Worm (Caenorhabditis elegans) whole organism, L1 larva: ENCODE results near the gene acs-3.

Experiments used
- C34B4.2 ChIP-seq: sonication (generic microtip); optimal IDR thresholded peaks from 2 replicates; lab custom pipeline; 2017; ENCODE audit warnings: mild to moderate bottlenecking, missing genetic modification characterization, missing compliant biosample characterization
- F16B12.6 ChIP-seq: fragments of 150-350 bp; optimal IDR thresholded peaks from 2 replicates; lab custom pipeline; 2014; ENCODE audit warnings: missing biosample characterization, missing genetic modification characterization
- aha-1 ChIP-seq: fragments of 150-350 bp; optimal IDR thresholded peaks from 2 replicates; lab custom pipeline; 2014; ENCODE audit warnings: missing biosample characterization, missing genetic modification characterization
- ceh-8 ChIP-seq: fragments of 200-800 bp; sonication (Bioruptor generic); optimal IDR thresholded peaks from 2 replicates; lab custom pipeline; 2018; ENCODE audit warnings: mild to moderate bottlenecking, missing genetic modification characterization, moderate library complexity, missing compliant biosample characterization
- ceh-82 ChIP-seq, 3 experiments: fragments of 150-350 bp in 1 of 3; sonication (generic microtip) in 2 of 3; optimal IDR thresholded peaks; 2 replicates each; lab custom pipeline; 2014 to 2017; ENCODE audit warnings: missing biosample characterization in 3 of 3, missing genetic modification characterization in 3 of 3
- ces-1 ChIP-seq: fragments of 150-350 bp; optimal IDR thresholded peaks from 2 replicates; lab custom pipeline; 2014; ENCODE audit warnings: missing biosample characterization, missing genetic modification reagents, missing genetic modification characterization
- egl-13 ChIP-seq: sonication (generic microtip); optimal IDR thresholded peaks from 2 replicates; lab custom pipeline; 2016; ENCODE audit warnings: missing genotype, missing genetic modification reagents, missing genetic modification characterization, missing compliant biosample characterization
- elt-2 ChIP-seq: sonication (generic microtip); optimal IDR thresholded peaks from 2 replicates; lab custom pipeline; 2016; ENCODE audit warnings: missing genetic modification characterization, mild to moderate bottlenecking, inconsistent platforms, missing compliant biosample characterization, missing genetic modification reagents
- fkh-4 ChIP-seq: sonication (generic microtip); optimal IDR thresholded peaks from 2 replicates; lab custom pipeline; 2016; ENCODE audit warnings: missing compliant biosample characterization, missing genetic modification characterization, borderline replicate concordance
- irx-1 ChIP-seq: sonication (generic microtip); optimal IDR thresholded peaks from 2 replicates; lab custom pipeline; 2016; ENCODE audit warnings: missing genetic modification characterization, missing compliant biosample characterization
- isw-1 ChIP-seq: fragments of 200-800 bp; sonication (Bioruptor generic); IDR thresholded peaks from 2 replicates; pipeline ENCODE4 v1.3.6; 2022; ENCODE audit warnings: missing genetic modification characterization, missing compliant biosample characterization
- jun-1 ChIP-seq: fragments of 150-350 bp; optimal IDR thresholded peaks from 2 replicates; lab custom pipeline; 2014; ENCODE audit warnings: missing biosample characterization, missing genetic modification reagents, missing genetic modification characterization
- lin-13 ChIP-seq: fragments of 150-350 bp; optimal IDR thresholded peaks from 2 replicates; lab custom pipeline; 2014; ENCODE audit warnings: missing biosample characterization, missing genetic modification reagents, missing genetic modification characterization
- lin-14 ChIP-seq: fragments of 200-800 bp; sonication (Bioruptor generic); optimal IDR thresholded peaks from 2 replicates; lab custom pipeline; 2018; ENCODE audit warnings: mild to moderate bottlenecking, missing genetic modification characterization, moderate library complexity, missing compliant biosample characterization
- lin-15B ChIP-seq: fragments of 150-350 bp; sonication (generic microtip); optimal IDR thresholded peaks from 3 replicates; lab custom pipeline; 2014; ENCODE audit warnings: missing biosample characterization, missing genetic modification characterization
- mab-9 ChIP-seq: fragments of 200-800 bp; sonication (Bioruptor generic); IDR thresholded peaks from 2 replicates; pipeline ENCODE4 v1.3.6; 2022; ENCODE audit warnings: missing genetic modification reagents, missing genetic modification characterization, missing compliant biosample characterization
- nhr-11 ChIP-seq: fragments of 150-350 bp; optimal IDR thresholded peaks from 2 replicates; lab custom pipeline; 2014; ENCODE audit warnings: missing biosample characterization, missing genetic modification characterization
- nhr-12 ChIP-seq: sonication (generic microtip); optimal IDR thresholded peaks from 2 replicates; lab custom pipeline; 2017; ENCODE audit warnings: missing biosample characterization, missing genetic modification characterization
- nhr-19 ChIP-seq: fragments of 200-800 bp; sonication (Bioruptor generic); conservative IDR thresholded peaks from 2 replicates; pipeline ENCODE4 v1.3.6; 2022; ENCODE audit warnings: missing genetic modification characterization, missing compliant biosample characterization
- nhr-237 ChIP-seq: fragments of 150-350 bp; optimal IDR thresholded peaks from 2 replicates; lab custom pipeline; 2014; ENCODE audit warnings: missing biosample characterization, missing genetic modification characterization
- nhr-47 ChIP-seq: sonication (generic microtip); optimal IDR thresholded peaks from 2 replicates; lab custom pipeline; 2016; ENCODE audit warnings: mild to moderate bottlenecking, missing genetic modification characterization, moderate library complexity, missing compliant biosample characterization
- nhr-76 ChIP-seq: sonication (generic microtip); optimal IDR thresholded peaks from 2 replicates; lab custom pipeline; 2017; ENCODE audit warnings: missing biosample characterization, missing genetic modification characterization
- nhr-77 ChIP-seq: fragments of 150-350 bp; optimal IDR thresholded peaks from 2 replicates; lab custom pipeline; 2014; ENCODE audit warnings: missing biosample characterization, missing genetic modification characterization
- nhr-84 ChIP-seq: sonication (generic microtip); optimal IDR thresholded peaks from 2 replicates; lab custom pipeline; 2017; ENCODE audit warnings: missing biosample characterization, missing genetic modification characterization
- nhr-85 ChIP-seq: sonication (generic microtip); peaks from one replicate; lab custom pipeline; 2016; ENCODE audit warnings: missing genetic modification characterization, inconsistent platforms, missing compliant biosample characterization
- snpc-4 ChIP-seq: fragments of 150-350 bp; optimal IDR thresholded peaks from 2 replicates; lab custom pipeline; 2014; ENCODE audit warnings: missing biosample characterization, missing genetic modification characterization
- snu-23 ChIP-seq: sonication (generic microtip); optimal IDR thresholded peaks from 2 replicates; lab custom pipeline; 2016; ENCODE audit warnings: missing genetic modification characterization, missing compliant biosample characterization
- sptf-1 ChIP-seq: fragments of 150-350 bp; optimal IDR thresholded peaks from 2 replicates; lab custom pipeline; 2014; ENCODE audit warnings: missing biosample characterization, missing genetic modification characterization
- sup-37 ChIP-seq: fragments of 200-800 bp; sonication (Bioruptor generic); optimal IDR thresholded peaks from 2 replicates; lab custom pipeline; 2018; ENCODE audit warnings: mild to moderate bottlenecking, missing genetic modification characterization, missing compliant biosample characterization
- tbx-2 ChIP-seq: sonication (generic microtip); optimal IDR thresholded peaks from 2 replicates; lab custom pipeline; 2016; ENCODE audit warnings: missing genetic modification characterization, missing compliant biosample characterization
- unc-62 ChIP-seq: fragments of 150-350 bp; optimal IDR thresholded peaks from 2 replicates; lab custom pipeline; 2014; ENCODE audit warnings: missing biosample characterization, missing genetic modification reagents, missing genetic modification characterization
- zag-1 ChIP-seq: fragments of 150-350 bp; optimal IDR thresholded peaks from 2 replicates; lab custom pipeline; 2014; ENCODE audit warnings: missing biosample characterization, missing genetic modification characterization
- ztf-11 ChIP-seq, 2 experiments: sonication (generic microtip); optimal IDR thresholded peaks; 2 replicates each; lab custom pipeline; 2016 to 2017; ENCODE audit warnings: missing genetic modification characterization in 2 of 2, missing biosample characterization in 1 of 2, missing compliant biosample characterization in 1 of 2

Gene acs-3

DNA sequence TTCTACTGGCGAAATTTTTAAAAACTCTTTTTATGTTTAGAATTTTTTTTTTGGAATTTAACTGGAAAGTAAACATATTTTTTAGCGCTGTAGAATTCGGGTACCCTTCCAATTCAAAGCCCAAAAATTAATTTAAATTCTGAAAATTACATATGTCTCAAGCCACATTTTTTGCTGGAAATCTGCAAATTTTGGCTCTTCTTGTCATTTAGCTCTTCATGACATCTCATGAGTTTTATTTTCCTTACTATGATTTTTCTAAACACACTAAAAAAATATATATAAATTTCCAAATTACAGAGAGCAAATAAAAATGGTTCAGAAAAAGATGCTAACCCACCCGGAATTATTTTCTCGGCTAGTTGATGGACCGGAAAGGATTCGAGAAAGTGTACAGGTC is at the start of gene acs-3:
TSS of gene acs-3 (plus strand) at position 301 of the 400 bp plus-strand sequence.
- TF ChIP-seq ceh-82 (tag; optimal IDR thresholded peaks at IDR 0.05; lab: Kevin White, UChicago) = no peak

DNA sequence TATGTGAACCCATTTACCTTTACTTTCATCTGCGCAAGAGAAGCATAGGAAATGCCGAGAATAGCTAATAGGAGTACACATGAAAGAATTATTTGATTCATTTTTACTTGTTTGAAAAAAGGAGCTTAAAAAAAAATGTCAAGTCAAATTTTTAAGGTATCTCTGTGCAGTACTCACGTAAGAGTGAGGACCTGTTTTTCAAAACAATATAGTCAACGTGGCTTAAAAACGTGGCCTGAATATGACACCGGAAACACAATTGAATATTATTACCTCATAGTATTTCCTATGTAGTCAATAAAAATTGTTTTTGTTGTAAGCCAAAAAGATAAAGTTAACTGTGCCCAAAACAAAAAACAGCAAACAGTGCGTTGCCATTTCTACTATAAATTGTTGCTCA is 49.2 kb upstream of the acs-3 start, which contains the start of gene Y32G9A.12:
TSS of gene Y32G9A.12 (minus strand) at position 101 of the 400 bp plus-strand sequence.
- no peak for TF ChIP-seq zag-1 (tag; lab: Kevin White, UChicago)
- TF ChIP-seq nhr-11 (tag; lab: Kevin White, UChicago) = no peak
- no peak for TF ChIP-seq nhr-76 (tag; lab: Kevin White, UChicago)
- TF ChIP-seq, all 84 proteins: peak for 0

DNA sequence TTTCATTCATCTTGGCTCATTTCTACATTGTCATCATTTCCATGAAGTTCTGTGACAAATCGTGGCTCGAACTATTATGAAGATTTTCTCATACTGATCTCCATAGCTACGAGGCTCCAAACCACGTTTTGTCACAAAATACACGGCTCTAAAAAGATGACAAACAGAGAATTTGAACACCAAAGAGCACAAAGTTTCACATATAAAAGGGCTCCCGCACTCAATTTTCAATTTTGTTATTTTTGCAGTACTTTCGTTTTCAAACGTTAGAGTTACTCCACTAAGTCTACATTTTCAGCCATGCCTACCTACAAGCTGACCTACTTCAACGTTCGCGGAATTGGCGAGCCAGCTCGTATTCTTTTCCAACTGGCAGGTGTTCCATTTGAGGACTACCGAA is 48.0 kb upstream of the acs-3 start, which contains the start of gene gst-37:
TSS of gene gst-37 (plus strand) at position 301 of the 400 bp plus-strand sequence.
- no peak for TF ChIP-seq egl-13
- no peak for TF ChIP-seq ztf-11 (tag; optimal IDR thresholded peaks at IDR 0.05; lab: Kevin White, UChicago)
- no peak for TF ChIP-seq F16B12.6 (tag; lab: Kevin White, UChicago)
- TF ChIP-seq unc-62 (GFP tag; lab: Kevin White, UChicago) = no peak
- no peak for TF ChIP-seq sup-37 (GFP tag; lab: Kevin White, UChicago)
- TF ChIP-seq C34B4.2 (tag; lab: Kevin White, UChicago) = no peak
- TF ChIP-seq aha-1 (tag; lab: Kevin White, UChicago) = no peak
- TF ChIP-seq, all 84 proteins: peak for 0

DNA sequence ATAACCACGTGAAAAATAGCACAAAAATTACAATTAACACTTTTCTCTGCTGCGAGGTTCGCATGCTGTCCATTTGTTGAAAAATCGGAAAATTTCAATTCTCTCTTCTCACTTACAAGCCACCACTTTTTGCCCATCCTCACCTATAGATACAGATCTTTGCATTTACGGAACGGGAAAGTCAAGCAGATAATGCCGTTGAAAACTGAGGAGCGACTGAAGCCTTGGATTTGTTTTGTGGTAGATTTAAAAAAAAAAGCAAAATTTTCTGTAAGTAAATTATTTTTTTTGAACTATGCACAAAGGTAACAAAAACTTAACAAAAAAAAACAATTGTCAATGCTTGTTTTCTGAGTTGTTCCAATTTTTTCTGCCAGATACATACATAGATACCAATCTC is 43.8 kb upstream of the acs-3 start, which contains the start of gene T06A1.1:
TSS of gene T06A1.1 (minus strand) at position 101 of the 400 bp plus-strand sequence.
- TF ChIP-seq snu-23 (GFP tag; lab: Kevin White, UChicago) (no peak), ces-1 (GFP tag; lab: Kevin White, UChicago) (no peak), nhr-85 (tag; lab: Kevin White, UChicago) (no peak), mab-9 (GFP tag; lab: Robert Waterston, UW) (no peak), aha-1 (tag; lab: Kevin White, UChicago) (no peak), nhr-11 (tag; lab: Kevin White, UChicago) (no peak), sptf-1 (no peak), jun-1 (tag; lab: Kevin White, UChicago) (no peak), nhr-77 (no peak), C34B4.2 (tag; lab: Kevin White, UChicago) (no peak)

DNA sequence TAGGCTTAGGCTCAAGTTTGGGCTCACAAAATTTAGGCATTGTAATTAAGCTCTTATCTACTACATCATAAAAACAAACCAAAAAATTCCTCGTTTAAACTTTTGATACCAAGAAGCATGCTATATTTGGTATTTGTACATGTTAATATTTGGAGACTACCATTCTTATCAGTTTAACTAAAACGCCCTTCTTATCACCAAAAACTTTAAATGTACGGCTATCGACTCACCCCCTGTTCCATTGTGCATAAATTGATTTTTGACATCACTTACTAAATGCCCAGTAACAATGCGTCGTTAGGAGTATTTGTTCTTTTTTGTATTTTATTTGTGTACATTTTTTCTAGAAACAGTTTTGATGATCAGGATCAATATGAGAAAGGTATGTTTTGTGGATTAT is 42.3 kb upstream of the acs-3 start, which contains the start of gene T06A1.5:
TSS of gene T06A1.5 (plus strand) at position 209 of the 400 bp plus-strand sequence.
- TF ChIP-seq elt-2 (peak; percentile 75), nhr-84 (tag; lab: Kevin White, UChicago) (no peak)
- TF ChIP-seq, all 84 proteins: peak for 1

DNA sequence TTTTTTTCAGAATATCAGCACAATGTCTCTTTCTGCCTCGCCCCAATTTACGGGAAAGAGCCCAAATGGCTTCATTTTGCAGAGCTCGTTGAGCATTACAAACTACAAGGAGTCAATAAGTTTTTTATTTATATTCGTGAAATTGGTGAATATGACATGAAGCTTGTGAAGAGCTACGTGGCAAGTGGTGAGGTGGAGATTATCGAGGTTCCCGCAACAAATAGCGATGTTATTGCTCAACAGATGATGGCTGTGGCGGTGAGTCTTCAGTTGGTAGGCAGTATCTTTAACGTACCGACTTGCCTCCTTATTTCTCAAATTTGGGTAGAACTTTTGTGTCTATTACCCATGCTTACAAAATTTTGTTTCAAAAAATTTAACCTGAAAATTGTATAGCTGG is 40.9 kb upstream of the acs-3 start:
- no peak for TF ChIP-seq lin-15B (tag; lab: Kevin White, UChicago)
- no peak for TF ChIP-seq nhr-237
- no peak for TF ChIP-seq fkh-4 (tag; lab: Kevin White, UChicago)
- no peak for TF ChIP-seq sup-37 (GFP tag; lab: Kevin White, UChicago)
- TF ChIP-seq ztf-11 (tag; optimal IDR thresholded peaks at IDR 0.05; lab: Kevin White, UChicago) = no peak
- no peak for TF ChIP-seq snpc-4 (tag; lab: Kevin White, UChicago)
- TF ChIP-seq isw-1 (GFP tag; lab: Robert Waterston, UW) = no peak
- no peak for TF ChIP-seq lin-13 (GFP tag; lab: Kevin White, UChicago)
- TF ChIP-seq, all 84 proteins: peak for 0

DNA sequence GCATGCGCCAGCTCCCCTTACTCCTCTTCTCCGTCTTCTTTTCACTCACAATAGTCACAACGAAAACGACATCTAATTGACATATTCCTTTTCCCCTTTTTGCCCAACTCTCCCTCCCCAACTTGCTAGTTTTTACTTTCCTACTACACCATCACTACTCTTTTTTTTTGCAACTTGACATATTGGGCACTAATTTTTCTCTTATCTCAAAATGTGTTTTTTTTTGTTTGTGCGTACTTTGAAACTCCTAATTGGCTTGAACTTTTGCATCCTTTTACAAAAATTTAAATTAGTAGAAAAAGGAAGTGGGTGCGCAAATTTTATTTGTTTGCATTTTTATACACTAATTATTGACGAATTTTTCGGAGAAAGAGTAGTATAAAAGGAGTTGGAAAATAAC is 33.8 kb upstream of the acs-3 start:
- TF ChIP-seq mab-9 (GFP tag; lab: Robert Waterston, UW) (no peak), nhr-19 (GFP tag; lab: Robert Waterston, UW) (0 out of 2 replicates have a peak, but pooled peaks have one; percentile 7), tbx-2 (tag; lab: Kevin White, UChicago) (peak; percentile 45), lin-14 (GFP tag; lab: Kevin White, UChicago) (peak; percentile 86), nhr-47 (tag; lab: Kevin White, UChicago) (peak; percentile 5), irx-1 (tag; lab: Kevin White, UChicago) (no peak), ceh-8 (GFP tag; lab: Kevin White, UChicago) (peak; percentile 73), nhr-12 (tag; lab: Kevin White, UChicago) (no peak)
